Fruit fly (Drosophila melanogaster) whole organism, embryonic: ENCODE data around the gene Bhmt.

Experiments used
- CG13775 ChIP-seq: fragments of 200-800 bp; sonication (Bioruptor generic); optimal IDR thresholded peaks from 3 replicates; lab custom pipeline; 2017; ENCODE audit warnings: missing biosample characterization, mild to moderate bottlenecking, missing genetic modification characterization
- CG3847 ChIP-seq: fragments of 200-800 bp; sonication (Bioruptor generic); IDR thresholded peaks from 2 replicates; pipeline ENCODE4 v1.3.6; 2022; ENCODE audit warnings: missing biosample characterization, missing genetic modification characterization
- CG3995 ChIP-seq: fragments of 200-800 bp; sonication (Bioruptor generic); optimal IDR thresholded peaks from 3 replicates; lab custom pipeline; 2016; ENCODE audit warnings: missing biosample characterization, missing genetic modification characterization
- CG6254 ChIP-seq: fragments of 200-800 bp; sonication (Bioruptor generic); optimal IDR thresholded peaks from 3 replicates; lab custom pipeline; 2017; ENCODE audit warnings: mild to moderate bottlenecking, missing biosample characterization, missing genetic modification reagents, missing genetic modification characterization
- MESR4 ChIP-seq: fragments of 200-800 bp; sonication (Bioruptor generic); optimal IDR thresholded peaks from 2 replicates; lab custom pipeline; 2018; ENCODE audit warnings: missing biosample characterization, mild to moderate bottlenecking, missing genetic modification characterization, moderate library complexity
- Side ChIP-seq: fragments of 200-800 bp; sonication (Bioruptor generic); optimal IDR thresholded peaks from 2 replicates; lab custom pipeline; 2016; ENCODE audit warnings: missing biosample characterization, missing genetic modification characterization
- Sox102F ChIP-seq: fragments of 200-800 bp; sonication (Bioruptor generic); optimal IDR thresholded peaks from 2 replicates; lab custom pipeline; 2018; ENCODE audit warnings: missing biosample characterization, mild to moderate bottlenecking, missing genetic modification characterization, moderate library complexity
- chn ChIP-seq: fragments of 200-800 bp; sonication (Bioruptor generic); optimal IDR thresholded peaks from 2 replicates; lab custom pipeline; 2016; ENCODE audit warnings: missing biosample characterization, missing genetic modification characterization
- h ChIP-seq: fragments of >200 bp; optimal IDR thresholded peaks from 2 replicates; lab custom pipeline; 2017
- unpg ChIP-seq: fragments of 200-800 bp; sonication (Bioruptor generic); optimal IDR thresholded peaks from 3 replicates; lab custom pipeline; 2018; ENCODE audit warnings: missing biosample characterization, mild to moderate bottlenecking, missing genetic modification characterization, moderate library complexity

DNA sequence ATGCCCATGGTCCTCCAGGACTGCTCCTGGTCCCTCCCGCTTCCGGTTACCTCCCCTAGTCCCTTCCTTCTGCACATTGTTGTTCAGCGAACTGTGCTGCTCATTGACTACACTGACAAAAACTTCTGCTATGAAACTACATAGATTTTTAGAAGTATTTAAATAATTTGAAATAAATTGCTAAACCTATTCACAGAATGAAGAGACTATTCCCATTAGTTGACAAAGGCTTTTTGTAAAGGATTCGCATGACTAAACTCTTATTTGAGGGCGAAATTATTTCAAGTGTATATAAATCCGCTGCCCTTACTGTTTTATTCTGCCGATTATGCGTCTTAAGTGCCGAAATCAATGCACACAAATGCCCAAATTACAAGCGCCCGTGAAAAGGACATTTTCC lies 35.9 kb downstream of the Bhmt start:
- TF ChIP-seq CG13775 (GFP tag; lab: Kevin White, UChicago) (peak; percentile 43), Sox102F (peak; percentile 47), CG6254 (peak; percentile 57), h (no peak), CG3995 (GFP tag; lab: Kevin White, UChicago) (no peak), Side (GFP tag; lab: Kevin White, UChicago) (no peak), unpg (GFP tag; lab: Kevin White, UChicago) (peak; percentile 61), chn (GFP tag; lab: Kevin White, UChicago) (peak; percentile 23), CG3847 (GFP tag; lab: Robert Waterston, UW) (no peak), MESR4 (GFP tag; lab: Kevin White, UChicago) (no peak)
